Worm (Caenorhabditis elegans) whole organism, L4 larva: Measurements from ENCODE around the gene fbxb-112.

Experiments
- D1046.2 ChIP-seq: fragments of 200-800 bp; sonication (Bioruptor generic); IDR thresholded peaks from 2 replicates; pipeline ENCODE4 v1.3.6; 2022; ENCODE audit warnings: missing genetic modification characterization, missing compliant biosample characterization
- ceh-20 ChIP-seq: fragments of 200-800 bp; sonication (Bioruptor generic); IDR thresholded peaks from 2 replicates; pipeline ENCODE4 v1.3.6; 2022; ENCODE audit warnings: missing genetic modification reagents, missing genetic modification characterization, missing compliant biosample characterization
- ctbp-1 ChIP-seq: fragments of 200-800 bp; sonication (Bioruptor generic); IDR thresholded peaks from 2 replicates; pipeline ENCODE4 v1.3.6; 2022; ENCODE audit warnings: missing genetic modification reagents, missing genetic modification characterization, missing compliant biosample characterization
- dve-1 ChIP-seq: sonication (generic microtip); optimal IDR thresholded peaks from 2 replicates; lab custom pipeline; 2017; ENCODE audit warnings: antibody characterized with exemption, mild to moderate bottlenecking, missing genetic modification characterization, missing compliant biosample characterization; ENCODE audit not compliant: insufficient read depth
- egl-27 ChIP-seq: sonication (generic microtip); optimal IDR thresholded peaks from 3 replicates; lab custom pipeline; 2017; ENCODE audit warnings: missing biosample characterization, missing genetic modification reagents, missing genetic modification characterization
- lir-3 ChIP-seq: sonication (generic microtip); optimal IDR thresholded peaks from 2 replicates; lab custom pipeline; 2016; ENCODE audit warnings: mild to moderate bottlenecking, missing genetic modification characterization, missing compliant biosample characterization
- nhr-237 ChIP-seq: sonication (generic microtip); optimal IDR thresholded peaks from 2 replicates; lab custom pipeline; 2017; ENCODE audit warnings: missing biosample characterization, missing genetic modification characterization
- nhr-28 ChIP-seq: fragments of 150-350 bp; optimal IDR thresholded peaks from 2 replicates; lab custom pipeline; 2014; ENCODE audit warnings: missing biosample characterization, missing genetic modification characterization
- sdz-12 ChIP-seq: fragments of 200-800 bp; sonication (Bioruptor generic); optimal IDR thresholded peaks from 2 replicates; lab custom pipeline; 2018; ENCODE audit warnings: mild to moderate bottlenecking, missing genetic modification characterization, missing compliant biosample characterization
- tra-1 ChIP-seq: fragments of 200-800 bp; sonication (Bioruptor generic); IDR thresholded peaks from 2 replicates; pipeline ENCODE4 v1.3.6; 2022; ENCODE audit warnings: missing genetic modification reagents, missing genetic modification characterization, missing compliant biosample characterization

- TF ChIP-seq ceh-20 (GFP tag; lab: Robert Waterston, UW) (no peak), egl-27 (no peak), tra-1 (GFP tag; lab: Robert Waterston, UW) (no peak), nhr-237 (tag; lab: Kevin White, UChicago) (no peak), sdz-12 (no peak), D1046.2 (no peak), dve-1 (tag; lab: Kevin White, UChicago) (no peak), lir-3 (tag; lab: Kevin White, UChicago) (no peak), ctbp-1 (GFP tag; lab: Robert Waterston, UW) (no peak), nhr-28 (tag; lab: Kevin White, UChicago) (no peak)
These were observed 36.6 kb downstream of the fbxb-112 start for ce11 chrII:3527460-3527859.
